Worm (Caenorhabditis elegans) whole organism, young adult: ENCODE data around the gene F52C6.2.
"Not testable (repeated sequence)": the region's sequence is repeated elsewhere in the genome, so short reads cannot be mapped to it uniquely, and the experiment has no call there.

Experiments
- B0336.3 ChIP-seq: fragments of 200-800 bp; sonication (Bioruptor generic); IDR thresholded peaks from 2 replicates; pipeline ENCODE4 v1.3.6; 2022; ENCODE audit warnings: missing genetic modification characterization, missing compliant biosample characterization
- F49E8.2 ChIP-seq: sonication (generic microtip); optimal IDR thresholded peaks from 3 replicates; lab custom pipeline; 2017; ENCODE audit warnings: missing genetic modification characterization, mild to moderate bottlenecking, missing compliant biosample characterization, antibody characterized with exemption, moderate library complexity; ENCODE audit not compliant: insufficient read depth
- F55B11.4 ChIP-seq: sonication (generic microtip); optimal IDR thresholded peaks from 2 replicates; lab custom pipeline; 2016; ENCODE audit warnings: missing compliant biosample characterization, missing genetic modification characterization, borderline replicate concordance; ENCODE audit not compliant: insufficient read depth
- F57A8.1 ChIP-seq: fragments of 200-800 bp; sonication (Bioruptor generic); optimal IDR thresholded peaks from 2 replicates; lab custom pipeline; 2018; ENCODE audit warnings: mild to moderate bottlenecking, missing genetic modification characterization, moderate library complexity, missing compliant biosample characterization
- K11D2.4 ChIP-seq: fragments of 200-800 bp; sonication (Bioruptor generic); IDR thresholded peaks from 2 replicates; pipeline ENCODE4 v1.3.6; 2022; ENCODE audit warnings: missing genetic modification reagents, missing genetic modification characterization, missing compliant biosample characterization
- Y53F4B.3 ChIP-seq: fragments of 200-800 bp; sonication (Bioruptor generic); IDR thresholded peaks from 2 replicates; pipeline ENCODE4 v1.3.6; 2022; ENCODE audit warnings: missing genetic modification reagents, missing genetic modification characterization, missing compliant biosample characterization
- Y53G8AR.9 ChIP-seq: fragments of 200-800 bp; sonication (Bioruptor generic); conservative IDR thresholded peaks from 2 replicates; pipeline ENCODE4 v1.3.6; 2022; ENCODE audit warnings: missing genetic modification reagents, missing genetic modification characterization, missing compliant biosample characterization
- ama-1 ChIP-seq, 3 experiments: fragments of 150-350 bp in 1 of 3; sonication (generic microtip) in 2 of 3; optimal IDR thresholded peaks; 2 replicates each; lab custom pipeline; 2014 to 2018; ENCODE audit warnings: missing biosample characterization in 2 of 3, missing genetic modification characterization in 2 of 3, missing genetic modification reagents in 2 of 3
- aptf-3 ChIP-seq: fragments of 200-800 bp; sonication (Bioruptor generic); IDR thresholded peaks from 2 replicates; pipeline ENCODE4 v1.3.6; 2022; ENCODE audit warnings: missing genetic modification characterization, missing compliant biosample characterization
- atf-7 ChIP-seq: sonication (generic microtip); optimal IDR thresholded peaks from 2 replicates; lab custom pipeline; 2017; ENCODE audit warnings: mild to moderate bottlenecking, missing genetic modification characterization, missing compliant biosample characterization
- cebp-1 ChIP-seq, 2 experiments: fragments of 200-800 bp in 1 of 2; sonication (Bioruptor generic) in 1 of 2; sonication (generic microtip) in 1 of 2; IDR thresholded peaks in 1 of 2; optimal IDR thresholded peaks in 1 of 2; 2 replicates each; pipeline versions ENCODE4 v1.3.6 to Lab custom; 2017 to 2022; ENCODE audit warnings: missing compliant biosample characterization in 2 of 2, missing genetic modification characterization in 2 of 2, mild to moderate bottlenecking in 1 of 2, missing genetic modification reagents in 1 of 2, moderate library complexity in 1 of 2
- ceh-40 ChIP-seq: fragments of 200-800 bp; sonication (Bioruptor generic); IDR thresholded peaks from 2 replicates; pipeline ENCODE4 v1.3.6; 2022; ENCODE audit warnings: missing genetic modification characterization, missing compliant biosample characterization
- ceh-79 ChIP-seq: sonication (generic microtip); optimal IDR thresholded peaks from 2 replicates; lab custom pipeline; 2017; ENCODE audit warnings: mild to moderate bottlenecking, missing genetic modification characterization, missing compliant biosample characterization
- dox-1 ChIP-seq: fragments of 200-800 bp; sonication (Bioruptor generic); IDR thresholded peaks from 2 replicates; pipeline ENCODE4 v1.3.6; 2022; ENCODE audit warnings: missing genetic modification reagents, missing genetic modification characterization, missing compliant biosample characterization
- efl-1 ChIP-seq: fragments of 150-350 bp; optimal IDR thresholded peaks from 2 replicates; lab custom pipeline; 2014; ENCODE audit warnings: missing biosample characterization, missing genetic modification reagents, missing genetic modification characterization
- egl-18 ChIP-seq: fragments of 200-800 bp; sonication (Bioruptor generic); IDR thresholded peaks from 2 replicates; pipeline ENCODE4 v1.3.6; 2022; ENCODE audit warnings: missing genetic modification reagents, missing genetic modification characterization, missing compliant biosample characterization
- ekl-4 ChIP-seq: fragments of 200-800 bp; sonication (Bioruptor generic); IDR thresholded peaks from 2 replicates; pipeline ENCODE4 v1.3.6; 2022; ENCODE audit warnings: missing genetic modification reagents, missing genetic modification characterization, missing compliant biosample characterization
- fkh-3 ChIP-seq: sonication (generic microtip); optimal IDR thresholded peaks from 2 replicates; lab custom pipeline; 2016; ENCODE audit warnings: mild to moderate bottlenecking, missing genetic modification characterization, missing compliant biosample characterization
- him-1 ChIP-seq: sonication (generic microtip); optimal IDR thresholded peaks from 2 replicates; lab custom pipeline; 2016; ENCODE audit warnings: missing genotype, missing genetic modification reagents, missing genetic modification characterization, missing compliant biosample characterization
- hmg-1.2 ChIP-seq: fragments of 200-800 bp; sonication (Bioruptor generic); IDR thresholded peaks from 2 replicates; pipeline ENCODE4 v1.3.6; 2022; ENCODE audit warnings: missing genetic modification reagents, missing genetic modification characterization, missing compliant biosample characterization
- hrde-1 ChIP-seq: sonication (generic microtip); optimal IDR thresholded peaks from 2 replicates; lab custom pipeline; 2016; ENCODE audit warnings: missing genetic modification characterization, mild to moderate bottlenecking, missing compliant biosample characterization, moderate library complexity, missing genotype, missing genetic modification reagents, borderline replicate concordance
- hsf-1 ChIP-seq: fragments of 200-800 bp; sonication (Bioruptor generic); IDR thresholded peaks from 2 replicates; pipeline ENCODE4 v1.3.6; 2022; ENCODE audit warnings: missing genetic modification reagents, missing genetic modification characterization, missing compliant biosample characterization
- lin-54 ChIP-seq: fragments of 200-800 bp; sonication (Bioruptor generic); optimal IDR thresholded peaks from 2 replicates; lab custom pipeline; 2018; ENCODE audit warnings: mild to moderate bottlenecking, missing genetic modification characterization, missing compliant biosample characterization
- lsy-27 ChIP-seq: sonication (generic microtip); optimal IDR thresholded peaks from 2 replicates; lab custom pipeline; 2017; ENCODE audit warnings: missing genetic modification characterization, mild to moderate bottlenecking, missing compliant biosample characterization, antibody characterized with exemption, missing genotype, borderline replicate concordance; ENCODE audit not compliant: insufficient read depth
- madf-10 ChIP-seq: sonication (generic microtip); optimal IDR thresholded peaks from 2 replicates; lab custom pipeline; 2016; ENCODE audit warnings: mild to moderate bottlenecking, missing genetic modification characterization, missing compliant biosample characterization
- nfya-2 ChIP-seq: fragments of 200-800 bp; sonication (Bioruptor generic); IDR thresholded peaks from 2 replicates; pipeline ENCODE4 v1.3.6; 2022; ENCODE audit warnings: missing genetic modification reagents, missing genetic modification characterization, missing compliant biosample characterization
- nfyb-1 ChIP-seq: fragments of 200-800 bp; sonication (Bioruptor generic); IDR thresholded peaks from 2 replicates; pipeline ENCODE4 v1.3.6; 2022; ENCODE audit warnings: missing genetic modification reagents, missing genetic modification characterization, missing compliant biosample characterization
- nhr-120 ChIP-seq: fragments of 200-800 bp; sonication (Bioruptor generic); IDR thresholded peaks from 2 replicates; pipeline ENCODE4 v1.3.6; 2022; ENCODE audit warnings: missing genetic modification characterization, missing compliant biosample characterization
- nhr-80 ChIP-seq: sonication (generic microtip); optimal IDR thresholded peaks from 2 replicates; lab custom pipeline; 2016; ENCODE audit warnings: missing genetic modification characterization, missing compliant biosample characterization
- pha-4 ChIP-seq: fragments of 150-350 bp; sonication (generic microtip); optimal IDR thresholded peaks from 2 replicates; lab custom pipeline; 2014; ENCODE audit warnings: missing biosample characterization, missing genetic modification reagents, missing genetic modification characterization
- rec-8 ChIP-seq, 2 experiments: sonication (generic microtip); optimal IDR thresholded peaks; 2 replicates each; lab custom pipeline; 2016; ENCODE audit warnings: mild to moderate bottlenecking in 2 of 2, missing genetic modification characterization in 2 of 2, missing genetic modification reagents in 2 of 2, missing genotype in 2 of 2, missing biosample characterization in 1 of 2, missing compliant biosample characterization in 1 of 2, moderate library complexity in 1 of 2
- somi-1 ChIP-seq: fragments of 200-800 bp; sonication (Bioruptor generic); optimal IDR thresholded peaks from 2 replicates; lab custom pipeline; 2018; ENCODE audit warnings: mild to moderate bottlenecking, missing genetic modification characterization, missing compliant biosample characterization
- unc-130 ChIP-seq: sonication (generic microtip); optimal IDR thresholded peaks from 2 replicates; lab custom pipeline; 2016; ENCODE audit warnings: missing genetic modification reagents, missing genetic modification characterization, missing compliant biosample characterization
- unc-62 ChIP-seq: fragments of 150-350 bp; optimal IDR thresholded peaks from 2 replicates; lab custom pipeline; 2014; ENCODE audit warnings: missing biosample characterization, missing genetic modification reagents, missing genetic modification characterization
- xnd-1 ChIP-seq: sonication (generic microtip); optimal IDR thresholded peaks from 2 replicates; lab custom pipeline; 2016; ENCODE audit warnings: missing genotype, missing genetic modification reagents, missing genetic modification characterization, missing compliant biosample characterization
- ztf-22 ChIP-seq: fragments of 200-800 bp; sonication (Bioruptor generic); optimal IDR thresholded peaks from 2 replicates; lab custom pipeline; 2018; ENCODE audit warnings: mild to moderate bottlenecking, missing genetic modification characterization, moderate library complexity, missing compliant biosample characterization

Gene F52C6.2

ce11 chrII:1939652-1940051, 13.4 kb downstream of the F52C6.2 start, which contains the start of gene ZK250.13:
TSS of gene ZK250.13 (minus strand) at chrII:1939752.
- no peak for TF ChIP-seq unc-62 (GFP tag; lab: Kevin White, UChicago)
- no peak for TF ChIP-seq Y53F4B.3
- TF ChIP-seq fkh-3 (tag; lab: Kevin White, UChicago): no peak
- TF ChIP-seq aptf-3 (GFP tag; lab: Robert Waterston, UW): no peak
- TF ChIP-seq cebp-1 (GFP tag; IDR thresholded peaks at IDR 0.05; lab: Robert Waterston, UW): no peak
- TF ChIP-seq cebp-1 (tag; optimal IDR thresholded peaks at IDR 0.05; lab: Kevin White, UChicago): no peak
- TF ChIP-seq nfyb-1: no peak
- no peak for TF ChIP-seq him-1 (tag; lab: Kevin White, UChicago)
- TF ChIP-seq ama-1 (optimal IDR thresholded peaks at IDR 0.05; lab: Kevin White, UChicago): no peak
- TF ChIP-seq ama-1 (GFP tag; optimal IDR thresholded peaks at IDR 0.05; lab: Kevin White, UChicago): no peak
- no peak for TF ChIP-seq F49E8.2
- no peak for TF ChIP-seq nfya-2
- TF ChIP-seq, all 124 proteins: peak for 0

DNA sequence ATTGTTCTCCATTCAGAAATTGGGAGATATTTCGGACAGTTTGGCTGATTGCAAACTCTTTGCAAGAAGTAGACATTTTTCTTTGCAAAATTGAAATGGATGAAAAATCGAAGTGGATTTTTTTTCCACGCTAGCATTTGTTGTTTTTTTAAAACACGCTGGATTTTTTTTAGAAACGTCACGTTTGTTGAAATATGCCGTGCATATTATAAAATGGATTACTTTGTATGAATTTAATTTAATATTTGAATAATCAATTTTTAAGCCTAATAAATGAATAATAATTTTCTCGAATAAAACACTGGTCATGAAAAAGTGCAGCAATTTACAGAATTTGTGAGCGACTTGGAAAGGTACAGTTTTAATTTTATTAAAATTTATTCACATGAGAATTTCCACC, 18.8 kb downstream of the F52C6.2 start, which contains the start of gene ZK250.14:
TSS of gene ZK250.14 (minus strand) at position 101 of the 400 bp plus-strand sequence.
- TF ChIP-seq unc-130 (GFP tag; lab: Kevin White, UChicago) (no peak), ceh-79 (no peak), hsf-1 (GFP tag; lab: Robert Waterston, UW) (no peak), K11D2.4 (GFP tag; lab: Robert Waterston, UW) (no peak), dox-1 (GFP tag; lab: Robert Waterston, UW) (no peak), pha-4 (tag; lab: Kevin White, UChicago) (no peak), efl-1 (GFP tag; lab: Kevin White, UChicago) (no peak), xnd-1 (no peak)
- TF ChIP-seq, all 124 proteins: peak for 0

ce11 chrII:1946427-1946826, 20.2 kb downstream of the F52C6.2 start, which contains the start of gene math-48:
TSS of gene math-48 (minus strand) at chrII:1946527.
- TF ChIP-seq B0336.3: no peak
- no peak for TF ChIP-seq rec-8 (tag; optimal IDR thresholded peaks at IDR 0.05; lab: Kevin White, UChicago)
- TF ChIP-seq fkh-3 (tag; lab: Kevin White, UChicago): no peak
- TF ChIP-seq ama-1 (optimal IDR thresholded peaks at IDR 0.05; lab: Kevin White, UChicago): no peak
- TF ChIP-seq ama-1 (GFP tag; optimal IDR thresholded peaks at IDR 0.05; lab: Kevin White, UChicago): no peak
- TF ChIP-seq hmg-1.2 (GFP tag; lab: Robert Waterston, UW): no peak
- no peak for TF ChIP-seq nhr-120 (GFP tag; lab: Robert Waterston, UW)
- TF ChIP-seq ekl-4 (GFP tag; lab: Robert Waterston, UW): no peak
- TF ChIP-seq hrde-1 (tag; lab: Kevin White, UChicago): no peak
- no peak for TF ChIP-seq F55B11.4 (tag; lab: Kevin White, UChicago)
- no peak for TF ChIP-seq madf-10
- TF ChIP-seq lin-54: no peak
- TF ChIP-seq ceh-40 (GFP tag; lab: Robert Waterston, UW): no peak

DNA sequence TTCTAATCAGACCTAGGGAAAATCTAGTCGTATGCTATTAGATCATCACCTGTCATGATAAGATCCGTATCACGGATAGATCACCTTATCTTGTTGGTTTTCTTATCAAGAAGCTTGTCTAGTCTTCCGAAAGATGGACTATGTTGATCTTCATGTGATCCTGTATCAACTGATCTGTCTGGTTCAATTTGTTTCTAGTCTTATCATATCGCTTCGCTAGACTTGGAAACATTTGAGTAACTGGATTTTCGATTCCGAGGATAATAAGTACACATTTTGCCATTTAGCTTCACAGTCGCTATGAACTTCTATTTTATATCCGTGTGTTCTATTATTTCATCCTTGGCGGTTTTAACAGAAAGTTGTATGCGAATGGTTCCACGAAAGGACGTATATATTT, 22.1 kb downstream of the F52C6.2 start, which contains the start of gene ZK250.2:
TSS of gene ZK250.2 (plus strand) at position 301 of the 400 bp plus-strand sequence.
- not testable (repeated sequence) for TF ChIP-seq ztf-22 (GFP tag; lab: Kevin White, UChicago); fkh-3 (tag; lab: Kevin White, UChicago); lsy-27

DNA sequence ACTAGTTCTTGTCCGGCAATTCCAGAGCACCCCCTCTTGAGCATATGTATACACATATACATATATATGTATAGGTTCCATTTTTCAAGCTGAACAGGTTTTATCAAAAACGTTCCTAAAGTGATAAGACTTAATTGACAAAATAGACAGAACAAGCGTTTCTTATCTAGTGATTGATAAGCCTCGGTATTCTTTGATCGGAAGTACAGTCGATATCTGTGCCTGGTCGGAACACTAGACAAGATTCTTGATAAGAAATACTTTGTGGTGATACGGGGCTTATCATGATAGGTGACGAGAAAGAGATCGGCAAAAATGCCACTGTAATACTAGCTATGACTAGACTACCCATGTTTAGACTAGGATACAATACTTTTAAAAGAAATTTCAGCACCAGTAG, 22.9 kb downstream of the F52C6.2 start:
- TF ChIP-seq nfya-2: no peak
- TF ChIP-seq him-1 (tag; lab: Kevin White, UChicago): no peak
- 0 out of 2 replicates have a peak, but pooled peaks have one; percentile 52 for TF ChIP-seq Y53G8AR.9 (GFP tag; lab: Robert Waterston, UW)
- TF ChIP-seq dox-1 (GFP tag; lab: Robert Waterston, UW): peak; percentile 57
- TF ChIP-seq F57A8.1: no peak
- TF ChIP-seq somi-1: no peak
- peak; percentile 73 for TF ChIP-seq nhr-80 (tag; lab: Kevin White, UChicago)
- peak; percentile 24 for TF ChIP-seq atf-7
- TF ChIP-seq egl-18 (GFP tag; lab: Robert Waterston, UW): no peak
